Worm (Caenorhabditis elegans): ENCODE measurements around the gene bas-1.

- no peak for TF ChIP-seq ama-1 (optimal IDR thresholded peaks at IDR 0.05)
- TF ChIP-seq elt-1 (tag; optimal IDR thresholded peaks at IDR 0.05): no peak
- TF ChIP-seq lin-39 (tag; optimal IDR thresholded peaks at IDR 0.05): no peak
- TF ChIP-seq fos-1 (tag; optimal IDR thresholded peaks at IDR 0.05): no peak
- TF ChIP-seq sem-4 (tag; optimal IDR thresholded peaks at IDR 0.05): no peak
- TF ChIP-seq lsy-2 (tag; optimal IDR thresholded peaks at IDR 0.05): no peak
- TF ChIP-seq snpc-4 (tag; optimal IDR thresholded peaks at IDR 0.05): no peak
- no peak for TF ChIP-seq egl-27 (tag; optimal IDR thresholded peaks at IDR 0.05)
- no peak for TF ChIP-seq ZK546.5 (tag; optimal IDR thresholded peaks at IDR 0.05)
- no peak for TF ChIP-seq nhr-237 (tag; optimal IDR thresholded peaks at IDR 0.05)
- no peak for TF ChIP-seq ceh-82 (tag; optimal IDR thresholded peaks at IDR 0.05)
- no peak for TF ChIP-seq elt-3 (tag; optimal IDR thresholded peaks at IDR 0.05)
- no peak for TF ChIP-seq unc-62 (GFP tag; optimal IDR thresholded peaks at IDR 0.05)
Observed at ce11 chrIII:5663933-5664332, 51.9 kb downstream of the bas-1 start, which contains the start of gene par-3.

Data from whole organism, L2 larva.